Worm (Caenorhabditis elegans) whole organism, late embryonic: Measurements from ENCODE around the gene M176.5.

Experiments
- C08G9.2 ChIP-seq: sonication (generic microtip); optimal IDR thresholded peaks from 2 replicates; lab custom pipeline; 2016; ENCODE audit warnings: mild to moderate bottlenecking, missing genetic modification characterization, moderate library complexity, missing compliant biosample characterization
- C38D4.7 ChIP-seq: fragments of 200-800 bp; sonication (Bioruptor generic); optimal IDR thresholded peaks from 2 replicates; lab custom pipeline; 2018; ENCODE audit warnings: mild to moderate bottlenecking, missing genetic modification characterization, moderate library complexity, missing compliant biosample characterization
- K09A11.1 ChIP-seq: sonication (generic microtip); optimal IDR thresholded peaks from 2 replicates; lab custom pipeline; 2017; ENCODE audit warnings: antibody characterized with exemption, mild to moderate bottlenecking, missing genetic modification characterization, missing compliant biosample characterization; ENCODE audit not compliant: insufficient read depth
- T23F11.4 ChIP-seq: fragments of 200-800 bp; sonication (Bioruptor generic); optimal IDR thresholded peaks from 2 replicates; lab custom pipeline; 2018; ENCODE audit warnings: mild to moderate bottlenecking, missing genetic modification characterization, missing compliant biosample characterization
- Y22D7AL.16 ChIP-seq: sonication (generic microtip); optimal IDR thresholded peaks from 2 replicates; lab custom pipeline; 2016; ENCODE audit warnings: missing genetic modification characterization, missing compliant biosample characterization
- ama-1 ChIP-seq: fragments of 150-350 bp; optimal IDR thresholded peaks from 2 replicates; lab custom pipeline; 2014
- ceh-18 ChIP-seq: sonication (generic microtip); optimal IDR thresholded peaks from 2 replicates; lab custom pipeline; 2016; ENCODE audit warnings: missing genetic modification characterization, missing compliant biosample characterization
- ceh-19 ChIP-seq: fragments of 200-800 bp; sonication (Bioruptor generic); optimal IDR thresholded peaks from 2 replicates; lab custom pipeline; 2018; ENCODE audit warnings: mild to moderate bottlenecking, missing genetic modification characterization, missing compliant biosample characterization
- ceh-34 ChIP-seq: sonication (generic microtip); optimal IDR thresholded peaks from 2 replicates; lab custom pipeline; 2016; ENCODE audit warnings: mild to moderate bottlenecking, missing genetic modification characterization, missing compliant biosample characterization
- ceh-48 ChIP-seq: sonication (generic microtip); optimal IDR thresholded peaks from 2 replicates; lab custom pipeline; 2016; ENCODE audit warnings: missing genetic modification characterization, inconsistent platforms, missing compliant biosample characterization
- ceh-6 ChIP-seq: fragments of 200-800 bp; sonication (Bioruptor generic); optimal IDR thresholded peaks from 2 replicates; lab custom pipeline; 2018; ENCODE audit warnings: mild to moderate bottlenecking, missing genetic modification characterization, missing compliant biosample characterization
- ceh-9 ChIP-seq: sonication (generic microtip); optimal IDR thresholded peaks from 2 replicates; lab custom pipeline; 2016; ENCODE audit warnings: mild to moderate bottlenecking, missing genetic modification characterization, inconsistent platforms, missing compliant biosample characterization
- che-1 ChIP-seq: sonication (generic microtip); optimal IDR thresholded peaks from 2 replicates; lab custom pipeline; 2016; ENCODE audit warnings: mild to moderate bottlenecking, missing genetic modification characterization, missing compliant biosample characterization
- dmd-4 ChIP-seq: sonication (generic microtip); optimal IDR thresholded peaks from 2 replicates; lab custom pipeline; 2016; ENCODE audit warnings: borderline replicate concordance, missing genetic modification characterization, missing compliant biosample characterization
- dve-1 ChIP-seq: sonication (generic microtip); optimal IDR thresholded peaks from 2 replicates; lab custom pipeline; 2017; ENCODE audit warnings: antibody characterized with exemption, mild to moderate bottlenecking, missing genetic modification characterization, missing compliant biosample characterization
- elt-4 ChIP-seq: sonication (generic microtip); optimal IDR thresholded peaks from 2 replicates; lab custom pipeline; 2016; ENCODE audit warnings: missing genetic modification characterization, missing compliant biosample characterization
- ets-4 ChIP-seq: sonication (generic microtip); optimal IDR thresholded peaks from 2 replicates; lab custom pipeline; 2016; ENCODE audit warnings: missing genetic modification characterization, missing compliant biosample characterization
- fax-1 ChIP-seq: sonication (generic microtip); optimal IDR thresholded peaks from 2 replicates; lab custom pipeline; 2016; ENCODE audit warnings: missing genotype, missing genetic modification characterization, missing compliant biosample characterization
- hlh-13 ChIP-seq: fragments of 200-800 bp; sonication (Bioruptor generic); optimal IDR thresholded peaks from 2 replicates; lab custom pipeline; 2018; ENCODE audit warnings: mild to moderate bottlenecking, missing genetic modification characterization, missing compliant biosample characterization
- lin-11 ChIP-seq: fragments of 200-800 bp; sonication (Bioruptor generic); optimal IDR thresholded peaks from 2 replicates; lab custom pipeline; 2018; ENCODE audit warnings: mild to moderate bottlenecking, missing genetic modification characterization, missing compliant biosample characterization
- madf-2 ChIP-seq: sonication (generic microtip); optimal IDR thresholded peaks from 2 replicates; lab custom pipeline; 2017; ENCODE audit warnings: missing genetic modification characterization, missing compliant biosample characterization
- mec-3 ChIP-seq: sonication (generic microtip); optimal IDR thresholded peaks from 2 replicates; lab custom pipeline; 2016; ENCODE audit warnings: borderline replicate concordance, missing genetic modification characterization, missing compliant biosample characterization
- nfya-1 ChIP-seq: sonication (generic microtip); optimal IDR thresholded peaks from 2 replicates; lab custom pipeline; 2017; ENCODE audit warnings: missing genetic modification characterization, mild to moderate bottlenecking, missing compliant biosample characterization, antibody characterized with exemption, moderate library complexity
- nhr-11 ChIP-seq: fragments of 150-350 bp; optimal IDR thresholded peaks from 2 replicates; lab custom pipeline; 2014; ENCODE audit warnings: missing biosample characterization, missing genetic modification characterization
- nhr-232 ChIP-seq: sonication (generic microtip); optimal IDR thresholded peaks from 2 replicates; lab custom pipeline; 2016; ENCODE audit warnings: missing genetic modification characterization, missing compliant biosample characterization
- odd-2 ChIP-seq: sonication (generic microtip); optimal IDR thresholded peaks from 2 replicates; lab custom pipeline; 2017; ENCODE audit warnings: antibody characterized with exemption, mild to moderate bottlenecking, missing genetic modification characterization, missing compliant biosample characterization
- pax-1 ChIP-seq: fragments of 150-350 bp; optimal IDR thresholded peaks from 2 replicates; lab custom pipeline; 2014; ENCODE audit warnings: missing biosample characterization, missing genetic modification characterization
- pha-2 ChIP-seq: sonication (generic microtip); optimal IDR thresholded peaks from 2 replicates; lab custom pipeline; 2017; ENCODE audit warnings: mild to moderate bottlenecking, missing genetic modification characterization, missing compliant biosample characterization
- ref-2 ChIP-seq: sonication (generic microtip); optimal IDR thresholded peaks from 2 replicates; lab custom pipeline; 2016; ENCODE audit warnings: missing genetic modification characterization, missing compliant biosample characterization
- unc-55 ChIP-seq: sonication (generic microtip); optimal IDR thresholded peaks from 2 replicates; lab custom pipeline; 2017; ENCODE audit warnings: missing biosample characterization, missing genetic modification reagents, missing genetic modification characterization
- zip-5 ChIP-seq: sonication (generic microtip); optimal IDR thresholded peaks from 2 replicates; lab custom pipeline; 2016; ENCODE audit warnings: missing genetic modification characterization, missing compliant biosample characterization

The M176.5 gene

ce11 chrII:9378174-9378573 lies 49.4 kb downstream of the M176.5 start:
- TF ChIP-seq mec-3 (tag; lab: Kevin White, UChicago) (no peak), ceh-48 (tag; lab: Kevin White, UChicago) (no peak), pha-2 (tag; lab: Kevin White, UChicago) (no peak), ceh-6 (GFP tag; lab: Kevin White, UChicago) (no peak), ama-1 (lab: Kevin White, UChicago) (no peak), odd-2 (tag; lab: Kevin White, UChicago) (no peak), zip-5 (tag; lab: Kevin White, UChicago) (no peak), madf-2 (tag; lab: Kevin White, UChicago) (no peak), ceh-34 (no peak), dmd-4 (tag; lab: Kevin White, UChicago) (no peak), nhr-232 (tag; lab: Kevin White, UChicago) (no peak), nhr-11 (tag; lab: Kevin White, UChicago) (no peak), elt-4 (tag; lab: Kevin White, UChicago) (no peak), ets-4 (tag; lab: Kevin White, UChicago) (no peak), T23F11.4 (GFP tag; lab: Kevin White, UChicago) (no peak), fax-1 (no peak), ceh-19 (no peak), C38D4.7 (GFP tag; lab: Kevin White, UChicago) (no peak), lin-11 (no peak), dve-1 (no peak)

ce11 chrII:9377158-9377557 lies 50.4 kb downstream of the M176.5 start, which contains the start of gene C06C3.10:
Gene C06C3.10, minus strand, starts transcription at chrII:9377258.
- no peak for TF ChIP-seq hlh-13 (GFP tag; lab: Kevin White, UChicago)
- no peak for TF ChIP-seq C38D4.7 (GFP tag; lab: Kevin White, UChicago)
- no peak for TF ChIP-seq ceh-9
- TF ChIP-seq che-1 (tag; lab: Kevin White, UChicago): no peak
- no peak for TF ChIP-seq C08G9.2 (tag; lab: Kevin White, UChicago)
- no peak for TF ChIP-seq nhr-232 (tag; lab: Kevin White, UChicago)
- TF ChIP-seq ets-4 (tag; lab: Kevin White, UChicago): no peak
- TF ChIP-seq pha-2 (tag; lab: Kevin White, UChicago): no peak
- TF ChIP-seq nfya-1: no peak
- TF ChIP-seq unc-55 (GFP tag; lab: Kevin White, UChicago): no peak
- no peak for TF ChIP-seq Y22D7AL.16 (tag; lab: Kevin White, UChicago)
- no peak for TF ChIP-seq ref-2
- TF ChIP-seq K09A11.1 (tag; lab: Kevin White, UChicago): no peak
- TF ChIP-seq ceh-18: no peak
- no peak for TF ChIP-seq pax-1
- TF ChIP-seq odd-2 (tag; lab: Kevin White, UChicago): no peak
- no peak for TF ChIP-seq ceh-6 (GFP tag; lab: Kevin White, UChicago)
